Fruit fly (Drosophila melanogaster) whole organism: ENCODE data around the gene CG5776.

Experiments used
- CG8478 ChIP-seq: fragments of >200 bp; optimal IDR thresholded peaks from 2 replicates; lab custom pipeline; 2018; ENCODE audit warnings: inconsistent platforms
- psq ChIP-seq: fragments of >200 bp; optimal IDR thresholded peaks from 2 replicates; lab custom pipeline; 2017
- usp ChIP-seq: fragments of >200 bp; optimal IDR thresholded peaks from 2 replicates; lab custom pipeline; 2017; ENCODE audit warnings: missing biosample characterization, missing genetic modification characterization, mixed read lengths

dm6 chr2L:12718437-12719376 lies 14.5 kb upstream of the CG5776 start, which contains the start of gene MRP:
- no peak for TF ChIP-seq psq (lab: Kevin White, UChicago)
- no peak for TF ChIP-seq CG8478
- no peak for TF ChIP-seq usp (GFP tag; lab: Kevin White, UChicago)
